Worm (Caenorhabditis elegans) whole organism, L4 larva: ENCODE results near the gene C44C1.6.
A peak's percentile ranks its signal among the peaks of the same experiment; 100 is the strongest.

Experiments used
- D1046.2 ChIP-seq: fragments of 200-800 bp; sonication (Bioruptor generic); IDR thresholded peaks from 2 replicates; pipeline ENCODE4 v1.3.6; 2022; ENCODE audit warnings: missing genetic modification characterization, missing compliant biosample characterization
- F26F4.8 ChIP-seq: fragments of 200-800 bp; sonication (Bioruptor generic); conservative IDR thresholded peaks from 2 replicates; pipeline ENCODE4 v1.3.6; 2022; ENCODE audit warnings: missing genetic modification characterization, missing compliant biosample characterization
- F44E2.7 ChIP-seq: fragments of 200-800 bp; sonication (Bioruptor generic); IDR thresholded peaks from 2 replicates; pipeline ENCODE4 v2.1.2; 2022; ENCODE audit warnings: missing genetic modification characterization, missing compliant biosample characterization
- F49E8.2 ChIP-seq: sonication (generic microtip); optimal IDR thresholded peaks from 2 replicates; lab custom pipeline; 2016; ENCODE audit warnings: missing compliant biosample characterization, mild to moderate bottlenecking, missing genetic modification characterization, borderline replicate concordance
- T20F7.1 ChIP-seq: fragments of 200-800 bp; sonication (Bioruptor generic); optimal IDR thresholded peaks from 2 replicates; lab custom pipeline; 2018; ENCODE audit warnings: mild to moderate bottlenecking, missing genetic modification characterization, missing compliant biosample characterization
- Y105C5A.15 ChIP-seq: fragments of 200-800 bp; sonication (Bioruptor generic); IDR thresholded peaks from 2 replicates; pipeline ENCODE4 v1.3.6; 2022; ENCODE audit warnings: missing genetic modification characterization, missing compliant biosample characterization
- Y75B8A.6 ChIP-seq: fragments of 200-800 bp; sonication (Bioruptor generic); IDR thresholded peaks from 2 replicates; pipeline ENCODE4 v1.3.6; 2022; ENCODE audit warnings: missing genetic modification reagents, missing genetic modification characterization, missing compliant biosample characterization
- ZK337.2 ChIP-seq: fragments of 200-800 bp; sonication (Bioruptor generic); IDR thresholded peaks from 2 replicates; pipeline ENCODE4 v1.3.6; 2022; ENCODE audit warnings: missing genetic modification reagents, missing genetic modification characterization, missing compliant biosample characterization
- ama-1 ChIP-seq: fragments of 150-350 bp; optimal IDR thresholded peaks from 2 replicates; lab custom pipeline; 2014; ENCODE audit warnings: inconsistent platforms, mixed read lengths
- ceh-28 ChIP-seq: fragments of 150-350 bp; optimal IDR thresholded peaks from 2 replicates; lab custom pipeline; 2014; ENCODE audit warnings: missing biosample characterization, missing genetic modification reagents, missing genetic modification characterization
- ceh-32 ChIP-seq: sonication (generic microtip); optimal IDR thresholded peaks from 2 replicates; lab custom pipeline; 2016; ENCODE audit warnings: mild to moderate bottlenecking, missing genetic modification characterization, missing compliant biosample characterization; ENCODE audit not compliant: poor library complexity
- ceh-62 ChIP-seq: sonication (generic microtip); optimal IDR thresholded peaks from 2 replicates; lab custom pipeline; 2017; ENCODE audit warnings: missing biosample characterization, missing genetic modification characterization
- ces-1 ChIP-seq: fragments of 150-350 bp; sonication (generic microtip); optimal IDR thresholded peaks from 4 replicates; lab custom pipeline; 2014; ENCODE audit warnings: missing biosample characterization, missing genetic modification reagents, missing genetic modification characterization
- ctbp-1 ChIP-seq: fragments of 200-800 bp; sonication (Bioruptor generic); IDR thresholded peaks from 2 replicates; pipeline ENCODE4 v1.3.6; 2022; ENCODE audit warnings: missing genetic modification reagents, missing genetic modification characterization, missing compliant biosample characterization
- daf-12 ChIP-seq: fragments of 150-350 bp; optimal IDR thresholded peaks from 2 replicates; lab custom pipeline; 2014; ENCODE audit warnings: missing biosample characterization, missing genetic modification reagents, missing genetic modification characterization
- daf-8 ChIP-seq: fragments of 200-800 bp; sonication (Bioruptor generic); IDR thresholded peaks from 2 replicates; pipeline ENCODE4 v1.3.6; 2022; ENCODE audit warnings: missing genetic modification characterization, missing compliant biosample characterization
- dmd-6 ChIP-seq: fragments of 200-800 bp; sonication (Bioruptor generic); IDR thresholded peaks from 2 replicates; pipeline ENCODE4 v1.3.6; 2022; ENCODE audit warnings: missing genetic modification reagents, missing genetic modification characterization, missing compliant biosample characterization
- dmd-8 ChIP-seq: fragments of 200-800 bp; sonication (Bioruptor generic); IDR thresholded peaks from 2 replicates; pipeline ENCODE4 v1.3.6; 2022; ENCODE audit warnings: missing genetic modification characterization, missing compliant biosample characterization
- dmd-9 ChIP-seq: fragments of 200-800 bp; sonication (Bioruptor generic); IDR thresholded peaks from 2 replicates; pipeline ENCODE4 v1.3.6; 2022; ENCODE audit warnings: missing genetic modification reagents, missing genetic modification characterization, missing compliant biosample characterization
- duxl-1 ChIP-seq: sonication (generic microtip); optimal IDR thresholded peaks from 2 replicates; lab custom pipeline; 2016; ENCODE audit warnings: mild to moderate bottlenecking, missing genetic modification characterization, moderate library complexity, missing compliant biosample characterization; ENCODE audit not compliant: poor library complexity
- dve-1 ChIP-seq: sonication (generic microtip); optimal IDR thresholded peaks from 2 replicates; lab custom pipeline; 2017; ENCODE audit warnings: antibody characterized with exemption, mild to moderate bottlenecking, missing genetic modification characterization, missing compliant biosample characterization; ENCODE audit not compliant: insufficient read depth
- fos-1 ChIP-seq: fragments of 150-350 bp; optimal IDR thresholded peaks from 2 replicates; lab custom pipeline; 2014; ENCODE audit warnings: missing biosample characterization, missing genetic modification characterization
- gei-8 ChIP-seq: fragments of 200-800 bp; sonication (Bioruptor generic); optimal IDR thresholded peaks from 2 replicates; lab custom pipeline; 2018; ENCODE audit warnings: mild to moderate bottlenecking, missing genetic modification characterization, missing compliant biosample characterization
- hlh-11 ChIP-seq: fragments of 200-800 bp; sonication (Bioruptor generic); optimal IDR thresholded peaks from 2 replicates; lab custom pipeline; 2018; ENCODE audit warnings: mild to moderate bottlenecking, missing genetic modification characterization, missing compliant biosample characterization
- hlh-30 ChIP-seq: sonication (generic microtip); optimal IDR thresholded peaks from 2 replicates; lab custom pipeline; 2017; ENCODE audit warnings: antibody characterized with exemption, mild to moderate bottlenecking, missing genetic modification characterization, missing compliant biosample characterization; ENCODE audit not compliant: insufficient read depth
- hmg-1.1 ChIP-seq: fragments of 200-800 bp; sonication (Bioruptor generic); IDR thresholded peaks from 2 replicates; pipeline ENCODE4 v1.3.6; 2022; ENCODE audit warnings: missing genetic modification reagents, missing genetic modification characterization, missing compliant biosample characterization
- lin-13 ChIP-seq: fragments of 150-350 bp; optimal IDR thresholded peaks from 2 replicates; lab custom pipeline; 2014; ENCODE audit warnings: missing biosample characterization, missing genetic modification reagents, missing genetic modification characterization
- lir-3 ChIP-seq: sonication (generic microtip); optimal IDR thresholded peaks from 2 replicates; lab custom pipeline; 2016; ENCODE audit warnings: mild to moderate bottlenecking, missing genetic modification characterization, missing compliant biosample characterization
- lsy-2 ChIP-seq, 2 experiments: fragments of 150-350 bp in 1 of 2; sonication (generic microtip) in 1 of 2; optimal IDR thresholded peaks; 2 replicates each; lab custom pipeline; 2014 to 2017; ENCODE audit warnings: missing biosample characterization in 2 of 2, missing genetic modification characterization in 2 of 2
- madf-5 ChIP-seq, 2 experiments: fragments of 200-800 bp; sonication (Bioruptor generic); IDR thresholded peaks; 2 replicates each; pipeline ENCODE4 v1.3.6; 2022; ENCODE audit warnings: missing compliant biosample characterization in 2 of 2, missing genetic modification characterization in 2 of 2
- mdl-1 ChIP-seq, 2 experiments: fragments of 150-350 bp in 1 of 2; sonication (generic microtip) in 1 of 2; optimal IDR thresholded peaks; 2 replicates each; lab custom pipeline; 2014 to 2017; ENCODE audit warnings: missing biosample characterization in 2 of 2, missing genetic modification characterization in 2 of 2
- mes-2 ChIP-seq: sonication (generic microtip); optimal IDR thresholded peaks from 2 replicates; lab custom pipeline; 2016; ENCODE audit warnings: missing genotype, mild to moderate bottlenecking, missing genetic modification characterization, missing compliant biosample characterization; ENCODE audit not compliant: poor library complexity, severe bottlenecking
- mxl-3 ChIP-seq: fragments of 200-800 bp; sonication (Bioruptor generic); optimal IDR thresholded peaks from 2 replicates; lab custom pipeline; 2018; ENCODE audit warnings: mild to moderate bottlenecking, missing genetic modification characterization, missing compliant biosample characterization
- nhr-11 ChIP-seq: fragments of 150-350 bp; optimal IDR thresholded peaks from 2 replicates; lab custom pipeline; 2014; ENCODE audit warnings: missing biosample characterization, missing genetic modification characterization
- nhr-237 ChIP-seq: sonication (generic microtip); optimal IDR thresholded peaks from 2 replicates; lab custom pipeline; 2017; ENCODE audit warnings: missing biosample characterization, missing genetic modification characterization
- nhr-6 ChIP-seq: fragments of 150-350 bp; optimal IDR thresholded peaks from 2 replicates; lab custom pipeline; 2014; ENCODE audit warnings: missing biosample characterization, missing genetic modification characterization
- nhr-77 ChIP-seq: fragments of 150-350 bp; optimal IDR thresholded peaks from 2 replicates; lab custom pipeline; 2014; ENCODE audit warnings: missing biosample characterization, missing genetic modification characterization
- pqm-1 ChIP-seq: sonication (generic microtip); optimal IDR thresholded peaks from 2 replicates; lab custom pipeline; 2017; ENCODE audit warnings: missing biosample characterization, missing genetic modification characterization
- saeg-2 ChIP-seq: fragments of 200-800 bp; sonication (Bioruptor generic); IDR thresholded peaks from 2 replicates; pipeline ENCODE4 v1.3.6; 2022; ENCODE audit warnings: missing genetic modification reagents, missing genetic modification characterization, missing compliant biosample characterization
- sdz-12 ChIP-seq: fragments of 200-800 bp; sonication (Bioruptor generic); optimal IDR thresholded peaks from 2 replicates; lab custom pipeline; 2018; ENCODE audit warnings: mild to moderate bottlenecking, missing genetic modification characterization, missing compliant biosample characterization
- skn-1 ChIP-seq: fragments of 150-350 bp; optimal IDR thresholded peaks from 2 replicates; lab custom pipeline; 2014; ENCODE audit warnings: missing biosample characterization, missing genetic modification characterization
- spr-1 ChIP-seq: sonication (generic microtip); optimal IDR thresholded peaks from 2 replicates; lab custom pipeline; 2016; ENCODE audit warnings: mild to moderate bottlenecking, missing genetic modification characterization, missing compliant biosample characterization
- spr-3 ChIP-seq: fragments of 200-800 bp; sonication (Bioruptor generic); optimal IDR thresholded peaks from 2 replicates; lab custom pipeline; 2018; ENCODE audit warnings: mild to moderate bottlenecking, missing genetic modification characterization, missing compliant biosample characterization
- tag-97 ChIP-seq: fragments of 200-800 bp; sonication (Bioruptor generic); IDR thresholded peaks from 2 replicates; pipeline ENCODE4 v1.3.6; 2022; ENCODE audit warnings: missing genetic modification characterization, missing compliant biosample characterization
- tra-1 ChIP-seq: fragments of 200-800 bp; sonication (Bioruptor generic); IDR thresholded peaks from 2 replicates; pipeline ENCODE4 v1.3.6; 2022; ENCODE audit warnings: missing genetic modification reagents, missing genetic modification characterization, missing compliant biosample characterization
- unc-130 ChIP-seq: sonication (generic microtip); optimal IDR thresholded peaks from 2 replicates; lab custom pipeline; 2016; ENCODE audit warnings: missing genetic modification reagents, missing genetic modification characterization, missing compliant biosample characterization
- unc-39 ChIP-seq: sonication (generic microtip); optimal IDR thresholded peaks from 2 replicates; lab custom pipeline; 2017; ENCODE audit warnings: missing biosample characterization, missing genetic modification characterization
- vab-7 ChIP-seq: fragments of 200-800 bp; sonication (Bioruptor generic); IDR thresholded peaks from 2 replicates; pipeline ENCODE4 v1.3.6; 2022; ENCODE audit warnings: missing genetic modification reagents, missing genetic modification characterization, missing compliant biosample characterization
- zag-1 ChIP-seq: fragments of 150-350 bp; optimal IDR thresholded peaks from 2 replicates; lab custom pipeline; 2014; ENCODE audit warnings: missing biosample characterization, missing genetic modification characterization
- ztf-11 ChIP-seq: fragments of 150-350 bp; optimal IDR thresholded peaks from 2 replicates; lab custom pipeline; 2014; ENCODE audit warnings: missing biosample characterization, missing genetic modification characterization

The C44C1.6 gene

DNA sequence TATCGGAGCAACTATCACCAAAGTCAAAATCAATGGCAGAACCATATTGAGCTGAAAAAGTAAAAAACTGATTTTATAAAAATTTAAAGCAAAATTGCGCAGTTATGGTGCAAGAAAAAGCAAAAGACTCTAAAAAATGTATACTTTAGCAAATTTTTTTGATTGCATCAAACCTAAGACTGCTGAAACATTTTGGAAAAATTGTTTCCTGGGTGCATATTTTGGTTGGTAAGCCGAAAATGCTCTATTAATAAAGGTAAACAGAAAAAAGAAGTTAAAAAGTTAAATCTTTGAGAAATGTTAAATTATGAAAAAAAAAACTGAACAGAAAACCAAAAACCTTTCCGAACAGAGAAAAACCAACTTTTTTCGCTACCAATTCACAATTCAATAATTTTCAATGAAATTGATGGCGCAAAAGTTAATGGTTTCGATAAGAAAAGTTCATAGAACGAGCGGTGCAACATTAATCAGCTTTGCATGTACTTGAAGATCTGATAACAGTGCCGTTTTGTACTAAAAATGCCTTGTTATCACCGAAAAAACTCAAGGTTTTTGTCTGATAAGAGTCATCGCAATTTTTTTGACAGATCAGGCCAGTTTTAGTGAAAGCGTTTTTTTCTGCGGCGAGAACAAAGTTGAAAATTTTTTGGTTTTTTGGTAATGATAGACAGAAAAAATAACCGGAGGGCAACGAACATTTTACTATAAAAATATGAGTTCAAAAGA lies 8.1 kb upstream of the C44C1.6 start, which contains the start of gene abhd-3.2 (continued):
- TF ChIP-seq hmg-1.1, result no peak
- TF ChIP-seq gei-8, result peak; percentile 24
- peak; percentile 50 for TF ChIP-seq T20F7.1
- no peak for TF ChIP-seq ZK337.2 (GFP tag; lab: Robert Waterston, UW)
- TF ChIP-seq vab-7, result no peak
- peak; percentile 99 for TF ChIP-seq pqm-1 (tag; lab: Kevin White, UChicago)
- TF ChIP-seq unc-130 (GFP tag; lab: Kevin White, UChicago), result no peak
- no peak for TF ChIP-seq nhr-237
- TF ChIP-seq mdl-1 (tag; optimal IDR thresholded peaks at IDR 0.05; lab: Kevin White, UChicago), result peak in 1 of 2 experiments; percentile 56
- TF ChIP-seq dve-1, result peak; percentile 97
- no peak for TF ChIP-seq daf-8 (GFP tag; lab: Robert Waterston, UW)
- no peak for TF ChIP-seq lin-13 (GFP tag; lab: Kevin White, UChicago)
- no peak for TF ChIP-seq duxl-1 (tag; lab: Kevin White, UChicago)
- TF ChIP-seq madf-5 (GFP tag; IDR thresholded peaks at IDR 0.05; lab: Robert Waterston, UW), result no peak
- no peak for TF ChIP-seq D1046.2 (GFP tag; lab: Robert Waterston, UW)
- TF ChIP-seq lsy-2 (tag; optimal IDR thresholded peaks at IDR 0.05; lab: Kevin White, UChicago), result peak in 1 of 2 experiments; percentile 51
- peak; percentile 65; the same call in 1 of the 2 replicates for TF ChIP-seq saeg-2 (GFP tag; lab: Robert Waterston, UW)
- TF ChIP-seq tra-1 (GFP tag; lab: Robert Waterston, UW), result peak; percentile 97
- TF ChIP-seq ztf-11 (tag; lab: Kevin White, UChicago), result no peak
- no peak for TF ChIP-seq tag-97 (GFP tag; lab: Robert Waterston, UW)
- no peak for TF ChIP-seq zag-1
- TF ChIP-seq ceh-62 (tag; lab: Kevin White, UChicago), result no peak
- no peak for TF ChIP-seq ces-1
- no peak for TF ChIP-seq spr-3
- peak; percentile 98 for TF ChIP-seq dmd-6
- no peak for TF ChIP-seq lir-3 (tag; lab: Kevin White, UChicago)
- TF ChIP-seq ceh-28 (tag; lab: Kevin White, UChicago), result no peak
- TF ChIP-seq F44E2.7, result no peak
- no peak for TF ChIP-seq ctbp-1 (GFP tag; lab: Robert Waterston, UW)
- peak; percentile 85 for TF ChIP-seq nhr-77 (tag; lab: Kevin White, UChicago)
- no peak for TF ChIP-seq ceh-32 (tag; lab: Kevin White, UChicago)
- no peak for TF ChIP-seq fos-1 (tag; lab: Kevin White, UChicago)
- peak; percentile 93 for TF ChIP-seq hlh-11 (tag; lab: Kevin White, UChicago)
- TF ChIP-seq spr-1, result no peak
- peak; percentile 74 for TF ChIP-seq nhr-6 (tag; lab: Kevin White, UChicago)
- TF ChIP-seq Y75B8A.6 (GFP tag; lab: Robert Waterston, UW), result no peak
- TF ChIP-seq sdz-12 (GFP tag; lab: Kevin White, UChicago), result no peak
- peak; percentile 52 for TF ChIP-seq mes-2 (tag; lab: Kevin White, UChicago)
- no peak for TF ChIP-seq Y105C5A.15 (GFP tag; lab: Robert Waterston, UW)
- no peak for TF ChIP-seq dmd-9

DNA sequence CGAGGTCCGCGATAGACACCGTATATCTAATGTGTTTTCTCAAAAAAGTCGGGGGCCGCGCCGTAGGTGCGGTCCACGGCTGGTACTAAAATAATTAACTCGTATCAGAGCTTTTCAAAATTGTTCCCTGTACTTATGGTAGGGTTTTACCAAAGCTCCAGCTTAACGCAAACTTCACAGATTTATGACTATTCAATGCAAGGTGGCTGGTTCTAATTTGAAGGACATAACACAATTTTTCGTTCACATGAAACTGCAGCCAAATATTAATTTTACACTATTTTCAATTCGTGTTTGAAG lies 5.1 kb upstream of the C44C1.6 start:
- no peak for TF ChIP-seq unc-39 (tag; lab: Kevin White, UChicago)
- no peak for TF ChIP-seq gei-8
- TF ChIP-seq hlh-30 (tag; lab: Kevin White, UChicago), result no peak
- TF ChIP-seq mxl-3 (GFP tag; lab: Kevin White, UChicago), result no peak
- no peak for TF ChIP-seq F26F4.8 (GFP tag; lab: Robert Waterston, UW)
- no peak for TF ChIP-seq ama-1
- TF ChIP-seq nhr-11, result no peak
- TF ChIP-seq skn-1 (tag; lab: Kevin White, UChicago), result no peak
- TF ChIP-seq pqm-1 (tag; lab: Kevin White, UChicago), result no peak
- no peak for TF ChIP-seq T20F7.1
- TF ChIP-seq dmd-8 (GFP tag; lab: Robert Waterston, UW), result no peak
- TF ChIP-seq daf-12 (tag; lab: Kevin White, UChicago), result no peak
- TF ChIP-seq F49E8.2, result no peak
